Worm (Caenorhabditis elegans) whole organism, early embryonic: ENCODE results near the gene C01G6.9.

Experiments used
- aly-1 ChIP-seq: sonication (generic microtip); optimal IDR thresholded peaks from 2 replicates; lab custom pipeline; 2016; ENCODE audit warnings: missing genetic modification characterization, missing compliant biosample characterization
- ama-1 ChIP-seq: fragments of 150-350 bp; optimal IDR thresholded peaks from 2 replicates; lab custom pipeline; 2014
- ceh-13 ChIP-seq: fragments of 200-800 bp; sonication (Bioruptor generic); optimal IDR thresholded peaks from 2 replicates; lab custom pipeline; 2018; ENCODE audit warnings: mild to moderate bottlenecking, missing genetic modification characterization, missing compliant biosample characterization
- hmg-4 ChIP-seq: fragments of 200-800 bp; sonication (Bioruptor generic); optimal IDR thresholded peaks from 2 replicates; lab custom pipeline; 2018; ENCODE audit warnings: mild to moderate bottlenecking, missing genetic modification characterization, missing compliant biosample characterization
- tbx-11 ChIP-seq: fragments of 200-800 bp; sonication (Bioruptor generic); IDR thresholded peaks from 2 replicates; pipeline ENCODE4 v1.3.6; 2022; ENCODE audit warnings: missing genetic modification characterization, missing compliant biosample characterization

ce11 chrII:9323660-9324059, 28.0 kb upstream of the C01G6.9 start, which contains the start of gene egli-1:
- TF ChIP-seq ama-1 (lab: Kevin White, UChicago) (no peak), hmg-4 (GFP tag; lab: Kevin White, UChicago) (no peak), tbx-11 (GFP tag; lab: Robert Waterston, UW) (no peak), aly-1 (tag; lab: Kevin White, UChicago) (no peak), ceh-13 (no peak)
